Worm (Caenorhabditis elegans): ENCODE results near the gene Y17G7B.20.
A peak's percentile ranks its signal among the peaks of the same experiment; 100 is the strongest.

Y17G7B.20 gene

DNA sequence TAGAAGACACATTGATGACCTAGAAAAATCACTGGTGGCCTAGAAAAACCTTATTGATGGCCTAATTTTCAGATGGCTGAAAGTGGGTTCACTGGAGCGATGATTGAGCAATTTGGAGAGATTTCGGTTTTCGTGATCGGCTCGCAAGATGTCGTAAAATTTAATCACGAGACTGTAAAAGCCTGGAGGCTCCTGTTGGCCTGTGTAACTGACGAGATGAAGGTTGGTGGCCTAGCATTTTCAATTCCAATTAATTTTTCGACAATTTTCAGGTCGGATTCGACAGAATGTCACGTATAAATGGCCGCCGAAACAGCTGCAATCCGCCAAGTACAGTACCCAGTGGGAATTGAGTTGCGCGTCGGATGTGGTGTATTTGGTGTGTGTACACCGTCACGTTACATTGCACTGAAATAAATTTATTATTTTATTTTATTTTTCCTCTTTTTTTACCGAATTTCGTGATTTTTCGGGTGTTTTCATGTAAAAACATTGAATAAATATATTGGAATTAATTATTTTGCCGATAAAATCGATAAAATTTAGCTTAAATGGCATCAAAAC lies 43.8 kb upstream of the Y17G7B.20 start, which contains the start of gene Y17G7B.12:
TSS of gene Y17G7B.12 (plus strand) at position 547 of the 564 bp plus-strand sequence.
- TF ChIP-seq lin-54 (GFP tag; optimal IDR thresholded peaks at IDR 0.05) (no peak), athp-1 (tag; optimal IDR thresholded peaks at IDR 0.05) (no peak), Y95B8A.8 (GFP tag; IDR thresholded peaks at IDR 0.05) (no peak), let-607 (tag; optimal IDR thresholded peaks at IDR 0.05) (no peak), rec-8 (tag; optimal IDR thresholded peaks at IDR 0.05) (no peak), ets-4 (GFP tag; optimal IDR thresholded peaks at IDR 0.05) (no peak), ztf-28 (GFP tag; IDR thresholded peaks at IDR 0.05) (no peak), bed-2 (GFP tag; IDR thresholded peaks at IDR 0.05) (no peak), nhr-80 (tag; optimal IDR thresholded peaks at IDR 0.05) (no peak), hsf-1 (GFP tag; IDR thresholded peaks at IDR 0.05) (no peak), F22D6.2 (tag; optimal IDR thresholded peaks at IDR 0.05) (no peak), mxl-1 (tag; optimal IDR thresholded peaks at IDR 0.05) (no peak)

DNA sequence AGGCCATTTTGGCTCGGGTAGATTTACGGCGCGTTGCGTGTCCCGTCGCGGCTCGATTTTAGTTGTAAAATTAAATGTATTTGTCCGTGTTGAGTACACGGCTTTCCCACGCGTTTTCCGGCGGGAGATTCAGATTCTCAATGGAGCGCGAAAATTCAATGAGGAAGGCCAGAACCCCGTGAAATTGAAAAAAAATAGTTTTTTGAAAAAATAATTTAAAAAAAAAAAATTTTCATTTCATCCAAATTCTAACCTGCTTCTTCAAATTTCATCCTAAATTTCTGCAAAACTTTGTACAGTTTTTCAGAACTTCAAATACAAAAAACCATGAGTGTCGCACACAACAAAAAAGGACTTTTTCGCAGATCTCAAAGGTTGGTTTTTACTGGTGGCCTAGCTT lies 29.1 kb upstream of the Y17G7B.20 start, which contains the start of gene glb-29:
TSS of gene glb-29 (plus strand) at position 301 of the 400 bp plus-strand sequence.
- TF ChIP-seq T26A5.8 (tag; optimal IDR thresholded peaks at IDR 0.05) (no peak), somi-1 (GFP tag; optimal IDR thresholded peaks at IDR 0.05) (no peak), F57A8.1 (GFP tag; optimal IDR thresholded peaks at IDR 0.05) (no peak), F55B11.4 (tag; optimal IDR thresholded peaks at IDR 0.05; ENCODE audit: borderline replicate concordance, insufficient read depth) (no peak), hmg-1.2 (GFP tag; IDR thresholded peaks at IDR 0.05) (no peak), dpff-1 (tag; optimal IDR thresholded peaks at IDR 0.05) (no peak), him-1 (tag; optimal IDR thresholded peaks at IDR 0.05) (no peak), repo-1 (tag; optimal IDR thresholded peaks at IDR 0.05) (no peak), nhr-80 (tag; optimal IDR thresholded peaks at IDR 0.05) (no peak), madf-10 (tag; optimal IDR thresholded peaks at IDR 0.05) (no peak), aptf-2 (GFP tag; conservative IDR thresholded peaks at IDR 0.05) (no peak), die-1 (tag; optimal IDR thresholded peaks at IDR 0.05) (no peak), egl-18 (GFP tag; IDR thresholded peaks at IDR 0.05) (no peak), madf-3 (GFP tag; IDR thresholded peaks at IDR 0.05) (no peak), pbrm-1 (GFP tag; IDR thresholded peaks at IDR 0.05) (no peak), nhr-179 (tag; optimal IDR thresholded peaks at IDR 0.05) (no peak)

DNA sequence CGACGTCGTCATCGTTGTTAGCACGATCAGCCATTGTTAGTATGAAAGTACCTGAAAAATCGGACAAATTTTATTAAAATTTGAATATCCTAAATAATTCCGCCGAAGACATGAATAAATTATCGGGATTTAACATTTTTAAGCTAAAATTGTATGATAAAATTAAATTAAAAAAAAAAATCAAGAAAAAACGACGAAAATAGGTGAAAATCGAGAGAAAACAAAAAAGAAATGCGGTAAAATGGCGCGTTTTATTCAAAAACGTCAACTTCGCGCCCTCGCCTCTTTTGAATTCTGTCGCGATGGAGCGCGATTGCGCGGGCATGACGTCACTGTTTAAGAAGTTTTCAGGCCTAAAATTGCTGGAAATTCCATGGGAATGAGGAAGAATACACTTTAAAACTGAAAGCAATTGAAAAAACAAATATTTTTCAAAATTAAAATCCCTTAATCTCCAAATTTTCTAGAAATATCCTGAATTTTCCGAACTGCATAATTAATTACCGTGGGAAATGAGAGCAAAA lies 27.0 kb upstream of the Y17G7B.20 start, which contains the start of gene mcm-2:
TSS of gene mcm-2 (minus strand) at position 51 of the 524 bp plus-strand sequence.
- TF ChIP-seq die-1 (tag; optimal IDR thresholded peaks at IDR 0.05): peak; percentile 36
- TF ChIP-seq T07F8.4 (tag; optimal IDR thresholded peaks at IDR 0.05): no peak
- peak; percentile 91 for TF ChIP-seq unc-130 (GFP tag; optimal IDR thresholded peaks at IDR 0.05)
- no peak for TF ChIP-seq F57C9.4 (tag; optimal IDR thresholded peaks at IDR 0.05)
- TF ChIP-seq C06A6.2 (GFP tag; conservative IDR thresholded peaks at IDR 0.05): no peak
- TF ChIP-seq hmg-20 (GFP tag; IDR thresholded peaks at IDR 0.05): no peak
- TF ChIP-seq Y53F4B.3 (GFP tag; IDR thresholded peaks at IDR 0.05): no peak
- TF ChIP-seq nhr-80 (tag; optimal IDR thresholded peaks at IDR 0.05): peak; percentile 10
- TF ChIP-seq ceh-40 (GFP tag; IDR thresholded peaks at IDR 0.05): no peak
- TF ChIP-seq pha-4 (tag; optimal IDR thresholded peaks at IDR 0.05): no peak
- TF ChIP-seq lir-1 (GFP tag; conservative IDR thresholded peaks at IDR 0.05): peak; percentile 87
- TF ChIP-seq madf-8 (GFP tag; conservative IDR thresholded peaks at IDR 0.05): peak; percentile 99
- no peak for TF ChIP-seq ceh-27 (GFP tag; optimal IDR thresholded peaks at IDR 0.05)
- no peak for TF ChIP-seq rpc-1 (optimal IDR thresholded peaks at IDR 0.05)
- peak; percentile 9 for TF ChIP-seq rpc-1 (tag; optimal IDR thresholded peaks at IDR 0.05)
- TF ChIP-seq sea-2 (GFP tag; IDR thresholded peaks at IDR 0.05): no peak
- peak; percentile 98 for TF ChIP-seq lin-54 (GFP tag; optimal IDR thresholded peaks at IDR 0.05)
- TF ChIP-seq somi-1 (GFP tag; optimal IDR thresholded peaks at IDR 0.05): no peak
- TF ChIP-seq madf-3 (GFP tag; IDR thresholded peaks at IDR 0.05): no peak
- no peak for TF ChIP-seq egl-18 (GFP tag; IDR thresholded peaks at IDR 0.05)
- TF ChIP-seq unc-62 (GFP tag; optimal IDR thresholded peaks at IDR 0.05): no peak
- TF ChIP-seq B0336.3 (GFP tag; IDR thresholded peaks at IDR 0.05): no peak; the same call in 1 of the 2 replicates
- no peak for TF ChIP-seq him-1 (tag; optimal IDR thresholded peaks at IDR 0.05)
- TF ChIP-seq C17E4.6 (GFP tag; IDR thresholded peaks at IDR 0.05): peak; percentile 90
- TF ChIP-seq lin-35 (GFP tag; optimal IDR thresholded peaks at IDR 0.05): peak; percentile 57 to 86 (median 74)
- TF ChIP-seq tbp1 (GFP tag; optimal IDR thresholded peaks at IDR 0.05): no peak
- no peak for TF ChIP-seq T26A5.8 (tag; optimal IDR thresholded peaks at IDR 0.05)
